Worm (Caenorhabditis elegans) whole organism, midembryonic: ENCODE data around the gene wdr-37.
A peak's percentile ranks its signal among the peaks of the same experiment; 100 is the strongest.
"Not testable (repeated sequence)": the region's sequence is repeated elsewhere in the genome, so short reads cannot be mapped to it uniquely, and the experiment has no call there.

Experiments used
- T22C8.4 ChIP-seq: fragments of 200-800 bp; sonication (Bioruptor generic); IDR thresholded peaks from 2 replicates; pipeline ENCODE4 v1.3.6; 2022; ENCODE audit warnings: missing genetic modification characterization, missing compliant biosample characterization
- cog-1 ChIP-seq: sonication (generic microtip); optimal IDR thresholded peaks from 2 replicates; lab custom pipeline; 2016; ENCODE audit warnings: missing genetic modification characterization, missing compliant biosample characterization
- flt-1 ChIP-seq: fragments of 200-800 bp; sonication (Bioruptor generic); IDR thresholded peaks from 2 replicates; pipeline ENCODE4 v1.3.6; 2022; ENCODE audit warnings: missing genetic modification characterization, missing compliant biosample characterization
- ref-1 ChIP-seq: fragments of 200-800 bp; sonication (Bioruptor generic); conservative IDR thresholded peaks from 2 replicates; pipeline ENCODE4 v1.3.6; 2022; ENCODE audit warnings: missing genetic modification reagents, missing genetic modification characterization, missing compliant biosample characterization
- tab-1 ChIP-seq: fragments of 200-800 bp; sonication (Bioruptor generic); IDR thresholded peaks from 2 replicates; pipeline ENCODE4 v1.3.6; 2022; ENCODE audit warnings: missing genetic modification characterization, missing compliant biosample characterization
- ztf-23 ChIP-seq: fragments of 200-800 bp; sonication (Bioruptor generic); IDR thresholded peaks from 2 replicates; pipeline ENCODE4 v1.3.6; 2022; ENCODE audit warnings: missing genetic modification reagents, missing genetic modification characterization, missing compliant biosample characterization
- ztf-29 ChIP-seq: fragments of 200-800 bp; sonication (Bioruptor generic); IDR thresholded peaks from 2 replicates; pipeline ENCODE4 v1.3.6; 2022; ENCODE audit warnings: missing genetic modification reagents, missing genetic modification characterization, missing compliant biosample characterization

DNA sequence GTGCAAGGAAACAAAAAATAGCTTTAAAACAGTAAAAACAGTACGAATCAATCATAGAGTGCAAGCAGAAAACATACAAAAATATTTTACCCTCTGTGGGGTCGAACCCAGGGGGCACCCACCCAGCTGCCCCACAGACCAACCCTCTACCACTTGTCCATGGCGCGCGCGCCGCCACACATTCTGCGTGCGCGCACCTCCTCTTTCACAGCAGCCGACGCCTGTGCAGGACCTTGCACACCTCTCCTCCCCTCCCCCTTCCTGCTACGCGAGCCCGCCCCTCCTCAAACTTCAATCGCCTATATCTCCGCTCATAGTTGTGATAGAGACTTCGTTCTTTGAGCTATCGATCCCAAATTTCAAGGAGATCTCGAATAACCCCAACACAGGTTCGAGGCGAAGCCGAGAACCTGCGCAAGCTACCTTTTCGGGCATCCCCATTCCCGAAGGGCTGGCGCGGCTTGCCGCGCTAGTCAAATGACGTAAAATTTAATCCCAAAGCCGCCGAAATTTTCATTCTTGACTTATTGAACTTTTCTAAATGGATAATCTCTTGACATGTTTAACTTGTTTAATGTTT is 37.5 kb upstream of the wdr-37 start:
- peak; percentile 82 for TF ChIP-seq flt-1 (GFP tag; lab: Robert Waterston, UW)
- TF ChIP-seq tab-1 (GFP tag; lab: Robert Waterston, UW) = peak; percentile 75; the same call in 1 of the 2 replicates
- not testable (repeated sequence) for TF ChIP-seq ztf-29 (GFP tag; lab: Robert Waterston, UW); ref-1 (GFP tag; lab: Robert Waterston, UW); cog-1 (tag; lab: Kevin White, UChicago)
- TF ChIP-seq ztf-23 = peak; percentile 55; the same call in 1 of the 2 replicates
- 0 out of 2 replicates have a peak, but pooled peaks have one; percentile 14 for TF ChIP-seq T22C8.4 (GFP tag; lab: Robert Waterston, UW)
